Fruit fly (Drosophila melanogaster): ENCODE measurements around the gene CG44215.
A peak's percentile ranks its signal among the peaks of the same experiment; 100 is the strongest.

The CG44215 gene

DNA sequence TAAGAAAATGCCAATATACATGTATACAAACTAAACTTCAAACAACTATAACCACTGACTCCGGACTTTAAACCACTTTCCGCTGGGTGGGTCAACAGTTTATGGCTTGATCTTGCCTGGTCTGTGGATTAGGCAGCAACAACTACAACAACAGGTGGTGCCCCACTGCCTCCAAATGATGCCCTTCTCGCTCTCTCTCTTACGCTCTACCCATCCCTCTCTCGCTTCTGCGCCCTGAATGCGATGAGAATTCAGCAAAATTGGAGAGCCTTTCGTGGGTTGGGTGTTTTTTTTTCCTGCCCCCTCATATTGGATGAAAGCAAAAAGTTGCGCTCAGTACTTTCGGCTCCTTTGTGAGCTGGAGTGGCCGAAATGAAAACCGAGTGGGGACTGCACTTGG lies 13.3 kb downstream of the CG44215 start:
- TF ChIP-seq Pif1B (GFP tag; optimal IDR thresholded peaks at IDR 0.05): no peak
- TF ChIP-seq CG17806 (tag; optimal IDR thresholded peaks at IDR 0.05): no peak
- TF ChIP-seq CG14655 (GFP tag; optimal IDR thresholded peaks at IDR 0.05): no peak
- TF ChIP-seq rn (GFP tag; IDR thresholded peaks at IDR 0.05): no peak
- peak; percentile 52; the same call in 1 of the 2 replicates for TF ChIP-seq CG12605 (GFP tag; IDR thresholded peaks at IDR 0.05)
- TF ChIP-seq EcR (GFP tag; optimal IDR thresholded peaks at IDR 0.05): no peak

DNA sequence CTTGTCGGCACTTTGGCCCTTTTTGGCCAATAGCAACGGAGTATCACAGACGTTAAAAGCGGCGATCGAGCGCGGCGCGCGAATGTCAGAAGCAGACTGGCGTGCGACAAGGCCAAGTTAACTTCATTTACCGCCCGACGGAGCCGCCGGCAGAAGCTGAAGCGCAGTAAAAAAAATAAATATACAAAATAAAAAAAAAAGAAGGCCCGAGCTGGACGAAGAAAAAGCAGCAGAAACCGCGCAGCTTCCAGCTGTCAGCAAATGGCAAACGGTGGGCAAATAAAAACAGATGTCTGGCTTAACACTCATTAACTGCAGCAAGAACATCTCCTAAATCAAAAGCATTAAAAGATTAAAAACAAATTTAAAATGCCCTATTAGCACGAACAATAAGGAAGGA lies 22.3 kb downstream of the CG44215 start, which contains the start of gene CG14356:
CG14356 (minus strand) TSS at position 101 of the 400 bp plus-strand sequence.
- no peak for TF ChIP-seq Pif1A (GFP tag; optimal IDR thresholded peaks at IDR 0.05)
- TF ChIP-seq D1 (tag; optimal IDR thresholded peaks at IDR 0.05): no peak
- TF ChIP-seq CG12605 (GFP tag; IDR thresholded peaks at IDR 0.05): no peak
- no peak for TF ChIP-seq CG4496 (GFP tag; IDR thresholded peaks at IDR 0.05)
- no peak for TF ChIP-seq CG8301 (tag; optimal IDR thresholded peaks at IDR 0.05)
- TF ChIP-seq gl (tag; optimal IDR thresholded peaks at IDR 0.05): no peak
- no peak for TF ChIP-seq EcR (GFP tag; optimal IDR thresholded peaks at IDR 0.05)
- no peak for TF ChIP-seq fd96Ca (GFP tag; IDR thresholded peaks at IDR 0.05)
- TF ChIP-seq Snoo (tag; optimal IDR thresholded peaks at IDR 0.05): no peak
- TF ChIP-seq CG9948 (tag; optimal IDR thresholded peaks at IDR 0.05): no peak
- TF ChIP-seq CG34367 (tag; optimal IDR thresholded peaks at IDR 0.05): no peak
- TF ChIP-seq CG17806 (tag; optimal IDR thresholded peaks at IDR 0.05): no peak
- TF ChIP-seq Pif1B (GFP tag; optimal IDR thresholded peaks at IDR 0.05): no peak
- no peak for TF ChIP-seq CG14655 (GFP tag; optimal IDR thresholded peaks at IDR 0.05)
- TF ChIP-seq CG13204 (GFP tag; optimal IDR thresholded peaks at IDR 0.05): no peak
- TF ChIP-seq rn (GFP tag; IDR thresholded peaks at IDR 0.05): no peak

DNA sequence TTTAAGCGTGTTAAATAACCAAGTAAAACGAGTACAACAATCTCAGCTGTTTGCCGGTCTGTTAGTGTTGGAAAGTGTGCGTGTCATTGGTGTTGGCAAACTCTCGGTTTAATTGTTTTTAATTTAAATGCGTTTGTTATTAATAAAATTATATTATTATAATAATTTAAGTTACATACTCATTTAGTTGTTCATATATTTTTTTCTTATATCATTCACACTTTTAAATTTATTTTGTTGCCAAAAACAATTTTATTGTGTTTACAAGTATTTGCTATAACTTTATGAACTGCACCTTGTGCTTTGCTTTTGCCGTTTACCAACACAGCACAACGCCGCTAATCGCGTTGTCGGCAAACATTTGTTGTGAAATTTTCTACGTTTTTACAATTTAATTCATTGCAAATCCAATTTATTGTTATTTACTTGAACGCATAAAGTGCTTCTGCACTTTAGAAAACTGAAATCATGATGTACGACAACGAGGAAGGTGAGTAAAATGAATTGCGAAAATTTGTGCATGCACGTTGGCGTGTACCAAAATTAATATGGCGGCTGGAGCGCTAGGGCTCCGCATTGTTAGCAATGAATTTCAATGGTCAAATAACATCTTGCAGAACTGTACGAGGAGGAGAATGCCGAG lies 28.6 kb downstream of the CG44215 start, which contains the start of the genes 140up and Polr2B:
140up (minus strand) TSS at position 70 of the 643 bp plus-strand sequence.
Polr2B (plus strand) TSS at position 313 of the 643 bp plus-strand sequence.
- TF ChIP-seq CG8301 (tag; optimal IDR thresholded peaks at IDR 0.05): no peak
- TF ChIP-seq CG34367 (tag; optimal IDR thresholded peaks at IDR 0.05): peak; percentile 84
- peak; percentile 91 for TF ChIP-seq CG8159 (tag; optimal IDR thresholded peaks at IDR 0.05)
- TF ChIP-seq CG13204 (GFP tag; optimal IDR thresholded peaks at IDR 0.05): no peak
- peak; percentile 89 for TF ChIP-seq D1 (tag; optimal IDR thresholded peaks at IDR 0.05)
- peak; percentile 89 for TF ChIP-seq CG4496 (GFP tag; IDR thresholded peaks at IDR 0.05)
- TF ChIP-seq CG32121 (GFP tag; IDR thresholded peaks at IDR 0.05): peak; percentile 90
- TF ChIP-seq CG9948 (tag; optimal IDR thresholded peaks at IDR 0.05): peak; percentile 88
- peak; percentile 85 for TF ChIP-seq Ets98B (GFP tag; IDR thresholded peaks at IDR 0.05)
- peak; percentile 85 for TF ChIP-seq rn (GFP tag; IDR thresholded peaks at IDR 0.05)
- TF ChIP-seq CG15710 (tag; optimal IDR thresholded peaks at IDR 0.05): peak; percentile 91
- peak; percentile 41; the same call in 1 of the 2 replicates for TF ChIP-seq CG12605 (GFP tag; IDR thresholded peaks at IDR 0.05)
- TF ChIP-seq EcR (GFP tag; optimal IDR thresholded peaks at IDR 0.05): no peak
- peak; percentile 46 for TF ChIP-seq gl (tag; optimal IDR thresholded peaks at IDR 0.05)
- TF ChIP-seq Pif1A (GFP tag; optimal IDR thresholded peaks at IDR 0.05): peak; percentile 69
- TF ChIP-seq Pif1B (GFP tag; optimal IDR thresholded peaks at IDR 0.05): peak; percentile 80
- peak; percentile 83 for TF ChIP-seq Snoo (tag; optimal IDR thresholded peaks at IDR 0.05)
- TF ChIP-seq fd96Ca (GFP tag; IDR thresholded peaks at IDR 0.05): peak; percentile 65
- peak; percentile 82 for TF ChIP-seq CG17806 (tag; optimal IDR thresholded peaks at IDR 0.05)
- no peak for TF ChIP-seq CG14655 (GFP tag; optimal IDR thresholded peaks at IDR 0.05)
- TF ChIP-seq CG10348 (GFP tag; IDR thresholded peaks at IDR 0.05): peak; percentile 52

DNA sequence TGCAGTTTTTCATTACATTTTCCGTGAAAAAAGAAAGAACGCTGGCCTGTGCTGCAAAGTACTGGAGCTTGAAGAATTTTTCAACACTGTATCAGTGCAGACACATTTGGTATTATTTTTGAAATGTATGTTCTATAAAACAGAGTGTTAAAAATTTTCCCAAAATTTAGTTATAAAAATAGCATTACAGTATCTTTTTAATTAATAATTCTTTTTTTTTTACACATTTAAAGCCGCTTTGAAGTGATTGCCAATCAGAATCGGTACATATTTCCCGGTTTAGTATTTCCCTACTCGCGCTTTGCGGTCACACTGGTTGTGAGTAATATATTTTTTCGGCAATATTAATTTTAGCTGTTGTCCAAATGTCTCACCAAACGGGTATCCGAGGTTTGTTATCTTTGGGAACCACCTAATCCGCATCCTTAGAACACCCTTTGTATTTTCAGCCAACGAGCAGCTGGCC lies 31.9 kb downstream of the CG44215 start, which contains the start of the genes Abi and twf:
Abi (minus strand) TSS at position 74 of the 466 bp plus-strand sequence.
twf (plus strand) TSS at position 308 of the 466 bp plus-strand sequence.
- TF ChIP-seq CG15710 (tag; optimal IDR thresholded peaks at IDR 0.05) (peak; percentile 47), CG13204 (GFP tag; optimal IDR thresholded peaks at IDR 0.05) (no peak), Pif1B (GFP tag; optimal IDR thresholded peaks at IDR 0.05) (no peak), fd96Ca (GFP tag; IDR thresholded peaks at IDR 0.05) (no peak), CG4496 (GFP tag; IDR thresholded peaks at IDR 0.05) (peak; percentile 31; the same call in 1 of the 3 replicates), CG14655 (GFP tag; optimal IDR thresholded peaks at IDR 0.05) (no peak), EcR (GFP tag; optimal IDR thresholded peaks at IDR 0.05) (no peak), CG34367 (tag; optimal IDR thresholded peaks at IDR 0.05) (peak; percentile 29), Snoo (tag; optimal IDR thresholded peaks at IDR 0.05) (no peak), CG8159 (tag; optimal IDR thresholded peaks at IDR 0.05) (peak; percentile 45), Ets98B (GFP tag; IDR thresholded peaks at IDR 0.05) (peak; percentile 35; the same call in 1 of the 2 replicates), CG9948 (tag; optimal IDR thresholded peaks at IDR 0.05) (peak; percentile 35), CG32121 (GFP tag; IDR thresholded peaks at IDR 0.05) (peak; percentile 30; the same call in 1 of the 2 replicates), CG10348 (GFP tag; IDR thresholded peaks at IDR 0.05) (no peak), gl (tag; optimal IDR thresholded peaks at IDR 0.05) (no peak), D1 (tag; optimal IDR thresholded peaks at IDR 0.05) (no peak), CG8301 (tag; optimal IDR thresholded peaks at IDR 0.05) (no peak), CG12605 (GFP tag; IDR thresholded peaks at IDR 0.05) (no peak), CG17806 (tag; optimal IDR thresholded peaks at IDR 0.05) (peak; percentile 44), rn (GFP tag; IDR thresholded peaks at IDR 0.05) (no peak), Pif1A (GFP tag; optimal IDR thresholded peaks at IDR 0.05) (no peak)

DNA sequence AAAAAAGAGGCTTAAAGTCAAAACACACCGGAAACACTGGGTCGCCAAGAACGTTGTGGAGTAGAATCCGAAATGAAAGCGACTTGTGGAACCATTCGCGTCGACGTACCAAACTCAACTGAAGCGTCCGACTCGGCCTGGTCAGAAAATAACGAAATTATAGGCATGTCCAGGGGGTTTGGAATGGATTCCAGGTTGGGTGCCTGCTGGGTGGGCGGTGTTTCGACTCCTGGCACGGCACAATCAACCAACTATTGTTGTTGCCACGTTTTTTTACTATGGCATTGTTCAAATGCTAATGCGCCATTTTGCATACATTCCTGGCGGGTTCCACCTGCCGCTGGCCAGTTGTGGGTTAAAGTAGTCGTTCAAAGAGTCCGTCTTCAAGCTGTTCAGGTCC lies 35.9 kb downstream of the CG44215 start, which contains the start of gene Kif19A:
Kif19A (minus strand) TSS at position 101 of the 400 bp plus-strand sequence.
- TF ChIP-seq CG8301 (tag; optimal IDR thresholded peaks at IDR 0.05) (no peak), CG4496 (GFP tag; IDR thresholded peaks at IDR 0.05) (no peak), CG34367 (tag; optimal IDR thresholded peaks at IDR 0.05) (no peak), rn (GFP tag; IDR thresholded peaks at IDR 0.05) (no peak), Ets98B (GFP tag; IDR thresholded peaks at IDR 0.05) (no peak), Pif1A (GFP tag; optimal IDR thresholded peaks at IDR 0.05) (no peak), Snoo (tag; optimal IDR thresholded peaks at IDR 0.05) (no peak), CG17806 (tag; optimal IDR thresholded peaks at IDR 0.05) (no peak), CG9948 (tag; optimal IDR thresholded peaks at IDR 0.05) (no peak), EcR (GFP tag; optimal IDR thresholded peaks at IDR 0.05) (no peak), D1 (tag; optimal IDR thresholded peaks at IDR 0.05) (no peak), CG8159 (tag; optimal IDR thresholded peaks at IDR 0.05) (no peak), Pif1B (GFP tag; optimal IDR thresholded peaks at IDR 0.05) (no peak), CG32121 (GFP tag; IDR thresholded peaks at IDR 0.05) (no peak), gl (tag; optimal IDR thresholded peaks at IDR 0.05) (no peak), CG10348 (GFP tag; IDR thresholded peaks at IDR 0.05) (no peak)
